Worm (Caenorhabditis elegans): Measurements from ENCODE around the gene srx-87.

Gene srx-87

ce11 chrV:11532964-11533363 is 31.7 kb upstream of the srx-87 start:
- TF ChIP-seq M03D4.4 (tag; optimal IDR thresholded peaks at IDR 0.05) (no peak), elt-3 (tag; optimal IDR thresholded peaks at IDR 0.05) (peak; percentile 11), ceh-83 (GFP tag; optimal IDR thresholded peaks at IDR 0.05) (no peak), nhr-28 (tag; optimal IDR thresholded peaks at IDR 0.05) (no peak), nhr-237 (tag; optimal IDR thresholded peaks at IDR 0.05) (no peak), ham-2 (GFP tag; optimal IDR thresholded peaks at IDR 0.05) (peak; percentile 30), sptf-1 (tag; optimal IDR thresholded peaks at IDR 0.05) (peak; percentile 14), snpc-4 (tag; optimal IDR thresholded peaks at IDR 0.05) (no peak), nhr-76 (tag; optimal IDR thresholded peaks at IDR 0.05) (no peak), mls-2 (tag; optimal IDR thresholded peaks at IDR 0.05) (no peak), nhr-12 (tag; optimal IDR thresholded peaks at IDR 0.05) (no peak), ces-1 (GFP tag; optimal IDR thresholded peaks at IDR 0.05) (no peak), lin-32 (GFP tag; optimal IDR thresholded peaks at IDR 0.05) (no peak), ceh-39 (tag; optimal IDR thresholded peaks at IDR 0.05) (no peak), unc-120 (tag; optimal IDR thresholded peaks at IDR 0.05; ENCODE audit: poor library complexity, severe bottlenecking) (no peak), unc-62 (GFP tag; optimal IDR thresholded peaks at IDR 0.05) (no peak), mab-5 (tag; optimal IDR thresholded peaks at IDR 0.05) (no peak), sem-2 (GFP tag; optimal IDR thresholded peaks at IDR 0.05) (no peak), flh-1 (GFP tag; optimal IDR thresholded peaks at IDR 0.05) (no peak), tbx-8 (GFP tag; optimal IDR thresholded peaks at IDR 0.05) (no peak), drap-1 (GFP tag; optimal IDR thresholded peaks at IDR 0.05) (no peak), ceh-43 (GFP tag; optimal IDR thresholded peaks at IDR 0.05) (no peak), lsy-2 (tag; optimal IDR thresholded peaks at IDR 0.05) (no peak), blmp-1 (tag; optimal IDR thresholded peaks at IDR 0.05) (peak; percentile 96), nhr-2 (tag; optimal IDR thresholded peaks at IDR 0.05) (no peak), mep-1 (tag; optimal IDR thresholded peaks at IDR 0.05) (no peak), bed-3 (GFP tag; optimal IDR thresholded peaks at IDR 0.05) (no peak), ztf-11 (tag; optimal IDR thresholded peaks at IDR 0.05) (no peak), pha-4 (tag; optimal IDR thresholded peaks at IDR 0.05) (no peak), cnd-1 (tag; optimal IDR thresholded peaks at IDR 0.05) (no peak), unc-39 (tag; optimal IDR thresholded peaks at IDR 0.05) (no peak), hlh-1 (tag; optimal IDR thresholded peaks at IDR 0.05) (no peak), lin-13 (tag; optimal IDR thresholded peaks at IDR 0.05) (no peak), elt-1 (tag; optimal IDR thresholded peaks at IDR 0.05; ENCODE audit: borderline replicate concordance, insufficient read depth) (no peak), zip-8 (tag; optimal IDR thresholded peaks at IDR 0.05) (peak; percentile 30)

- TF ChIP-seq elt-3 (tag; optimal IDR thresholded peaks at IDR 0.05) (no peak), lin-13 (tag; optimal IDR thresholded peaks at IDR 0.05) (no peak), bed-3 (GFP tag; optimal IDR thresholded peaks at IDR 0.05) (no peak), ham-2 (GFP tag; optimal IDR thresholded peaks at IDR 0.05) (no peak), mab-5 (tag; optimal IDR thresholded peaks at IDR 0.05) (no peak), unc-39 (tag; optimal IDR thresholded peaks at IDR 0.05) (no peak), nhr-237 (tag; optimal IDR thresholded peaks at IDR 0.05) (no peak), ces-1 (GFP tag; optimal IDR thresholded peaks at IDR 0.05) (no peak), cnd-1 (tag; optimal IDR thresholded peaks at IDR 0.05) (no peak), blmp-1 (tag; optimal IDR thresholded peaks at IDR 0.05) (no peak), sem-2 (GFP tag; optimal IDR thresholded peaks at IDR 0.05) (no peak), nhr-2 (tag; optimal IDR thresholded peaks at IDR 0.05) (no peak), zip-8 (tag; optimal IDR thresholded peaks at IDR 0.05) (no peak), pha-4 (tag; optimal IDR thresholded peaks at IDR 0.05) (no peak), M03D4.4 (tag; optimal IDR thresholded peaks at IDR 0.05) (no peak)
Measured at ce11 chrV:11533365-11533949, 31.2 kb upstream of the srx-87 start.

- TF ChIP-seq hlh-1 (tag; optimal IDR thresholded peaks at IDR 0.05) = peak; percentile 97
- TF ChIP-seq mls-2 (tag; optimal IDR thresholded peaks at IDR 0.05) = no peak
- TF ChIP-seq snpc-4 (tag; optimal IDR thresholded peaks at IDR 0.05) = no peak
- TF ChIP-seq ceh-43 (GFP tag; optimal IDR thresholded peaks at IDR 0.05) = no peak
- TF ChIP-seq ces-1 (GFP tag; optimal IDR thresholded peaks at IDR 0.05) = no peak
- no peak for TF ChIP-seq nhr-76 (tag; optimal IDR thresholded peaks at IDR 0.05)
- no peak for TF ChIP-seq elt-1 (tag; optimal IDR thresholded peaks at IDR 0.05; ENCODE audit: borderline replicate concordance, insufficient read depth)
- peak; percentile 11 for TF ChIP-seq unc-120 (tag; optimal IDR thresholded peaks at IDR 0.05; ENCODE audit: poor library complexity, severe bottlenecking)
- no peak for TF ChIP-seq ceh-83 (GFP tag; optimal IDR thresholded peaks at IDR 0.05)
- TF ChIP-seq nhr-237 (tag; optimal IDR thresholded peaks at IDR 0.05) = no peak
- peak; percentile 41 for TF ChIP-seq blmp-1 (tag; optimal IDR thresholded peaks at IDR 0.05)
- no peak for TF ChIP-seq nhr-28 (tag; optimal IDR thresholded peaks at IDR 0.05)
- no peak for TF ChIP-seq ztf-11 (tag; optimal IDR thresholded peaks at IDR 0.05)
- no peak for TF ChIP-seq mab-5 (tag; optimal IDR thresholded peaks at IDR 0.05)
- no peak for TF ChIP-seq lsy-2 (tag; optimal IDR thresholded peaks at IDR 0.05)
Measured at ce11 chrV:11534495-11535189, 30.0 kb upstream of the srx-87 start.
